Worm (Caenorhabditis elegans) whole organism, L2 larva: ENCODE measurements around the gene str-207.

Source experiments
- ama-1 ChIP-seq: fragments of 150-350 bp; optimal IDR thresholded peaks from 2 replicates; lab custom pipeline; 2018; ENCODE audit warnings: inconsistent platforms
- dmd-4 ChIP-seq: sonication (generic microtip); optimal IDR thresholded peaks from 2 replicates; lab custom pipeline; 2017; ENCODE audit warnings: missing biosample characterization, missing genetic modification characterization

DNA sequence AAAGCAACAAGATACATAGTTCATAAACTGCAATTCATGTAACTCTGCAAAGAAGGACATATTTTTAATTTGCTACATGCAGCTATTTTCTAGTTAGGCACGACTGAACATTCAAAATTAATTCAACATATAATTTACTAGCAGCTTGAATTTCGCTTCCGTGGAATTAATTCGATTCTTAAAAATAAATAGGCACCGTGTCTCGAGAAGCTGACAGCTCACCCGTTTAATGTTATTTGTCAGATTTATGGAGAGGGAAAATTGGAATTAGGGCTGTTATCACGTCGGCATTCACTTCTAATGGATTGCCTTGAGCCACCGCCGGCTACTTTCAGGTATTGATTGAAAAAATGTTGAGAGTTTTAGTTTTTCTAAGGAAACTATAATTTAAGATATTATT is 25.2 kb upstream of the str-207 start, which contains the start of gene srh-21:
- no peak for TF ChIP-seq ama-1 (lab: Kevin White, UChicago)
- TF ChIP-seq dmd-4 (tag; lab: Kevin White, UChicago): no peak
